Worm (Caenorhabditis elegans) whole organism, L4 larva: ENCODE data around the gene phyh-1.
A peak's percentile ranks its signal among the peaks of the same experiment; 100 is the strongest.

ENCODE experiments used
- D1046.2 ChIP-seq: fragments of 200-800 bp; sonication (Bioruptor generic); IDR thresholded peaks from 2 replicates; pipeline ENCODE4 v1.3.6; 2022; ENCODE audit warnings: missing genetic modification characterization, missing compliant biosample characterization
- F10B5.3 ChIP-seq: sonication (generic microtip); optimal IDR thresholded peaks from 2 replicates; lab custom pipeline; 2016; ENCODE audit warnings: mild to moderate bottlenecking, missing genetic modification characterization, missing compliant biosample characterization
- F26F4.8 ChIP-seq: fragments of 200-800 bp; sonication (Bioruptor generic); conservative IDR thresholded peaks from 2 replicates; pipeline ENCODE4 v1.3.6; 2022; ENCODE audit warnings: missing genetic modification characterization, missing compliant biosample characterization
- F44E2.7 ChIP-seq: fragments of 200-800 bp; sonication (Bioruptor generic); IDR thresholded peaks from 2 replicates; pipeline ENCODE4 v2.1.2; 2022; ENCODE audit warnings: missing genetic modification characterization, missing compliant biosample characterization
- R02D3.7 ChIP-seq: fragments of 150-350 bp; sonication (generic microtip); optimal IDR thresholded peaks from 3 replicates; lab custom pipeline; 2014; ENCODE audit warnings: missing biosample characterization, missing genetic modification characterization
- T26A8.4 ChIP-seq: fragments of 200-800 bp; sonication (Bioruptor generic); IDR thresholded peaks from 2 replicates; pipeline ENCODE4 v1.3.6; 2022; ENCODE audit warnings: missing genetic modification characterization, missing compliant biosample characterization
- Y48G9A.11 ChIP-seq: fragments of 200-800 bp; sonication (Bioruptor generic); IDR thresholded peaks from 2 replicates; pipeline ENCODE4 v1.3.6; 2022; ENCODE audit warnings: missing genetic modification reagents, missing genetic modification characterization, missing compliant biosample characterization
- ZK337.2 ChIP-seq: fragments of 200-800 bp; sonication (Bioruptor generic); IDR thresholded peaks from 2 replicates; pipeline ENCODE4 v1.3.6; 2022; ENCODE audit warnings: missing genetic modification reagents, missing genetic modification characterization, missing compliant biosample characterization
- ZK546.5 ChIP-seq, 2 experiments: sonication (generic microtip); optimal IDR thresholded peaks; 2 replicates each; lab custom pipeline; 2017; ENCODE audit warnings: missing biosample characterization in 2 of 2, missing genetic modification characterization in 2 of 2
- aha-1 ChIP-seq: fragments of 150-350 bp; peaks from one replicate; lab custom pipeline; 2014; ENCODE audit warnings: missing biosample characterization, missing genetic modification characterization
- ama-1 ChIP-seq: fragments of 150-350 bp; optimal IDR thresholded peaks from 2 replicates; lab custom pipeline; 2014; ENCODE audit warnings: inconsistent platforms, mixed read lengths
- arid-1 ChIP-seq: fragments of 200-800 bp; sonication (Bioruptor generic); conservative IDR thresholded peaks from 2 replicates; pipeline ENCODE4 v1.3.6; 2022; ENCODE audit warnings: missing genetic modification reagents, missing genetic modification characterization, missing compliant biosample characterization
- attf-4 ChIP-seq: sonication (generic microtip); optimal IDR thresholded peaks from 3 replicates; lab custom pipeline; 2017; ENCODE audit warnings: missing biosample characterization, missing genetic modification characterization
- ceh-62 ChIP-seq: sonication (generic microtip); optimal IDR thresholded peaks from 2 replicates; lab custom pipeline; 2017; ENCODE audit warnings: missing biosample characterization, missing genetic modification characterization
- ces-1 ChIP-seq: fragments of 150-350 bp; sonication (generic microtip); optimal IDR thresholded peaks from 4 replicates; lab custom pipeline; 2014; ENCODE audit warnings: missing biosample characterization, missing genetic modification reagents, missing genetic modification characterization
- cey-2 ChIP-seq: sonication (generic microtip); optimal IDR thresholded peaks from 3 replicates; lab custom pipeline; 2017; ENCODE audit warnings: missing genetic modification characterization, mild to moderate bottlenecking, missing compliant biosample characterization, antibody characterized with exemption, borderline replicate concordance; ENCODE audit not compliant: insufficient read depth
- daf-19 ChIP-seq: fragments of 200-800 bp; sonication (Bioruptor generic); conservative IDR thresholded peaks from 2 replicates; pipeline ENCODE4 v1.3.6; 2022; ENCODE audit warnings: missing genetic modification characterization, missing compliant biosample characterization
- daf-8 ChIP-seq: fragments of 200-800 bp; sonication (Bioruptor generic); IDR thresholded peaks from 2 replicates; pipeline ENCODE4 v1.3.6; 2022; ENCODE audit warnings: missing genetic modification characterization, missing compliant biosample characterization
- dmd-9 ChIP-seq: fragments of 200-800 bp; sonication (Bioruptor generic); IDR thresholded peaks from 2 replicates; pipeline ENCODE4 v1.3.6; 2022; ENCODE audit warnings: missing genetic modification reagents, missing genetic modification characterization, missing compliant biosample characterization
- dpl-1 ChIP-seq: fragments of 150-350 bp; optimal IDR thresholded peaks from 2 replicates; lab custom pipeline; 2014; ENCODE audit warnings: missing biosample characterization, missing genetic modification reagents, missing genetic modification characterization
- duxl-1 ChIP-seq: sonication (generic microtip); optimal IDR thresholded peaks from 2 replicates; lab custom pipeline; 2016; ENCODE audit warnings: mild to moderate bottlenecking, missing genetic modification characterization, moderate library complexity, missing compliant biosample characterization; ENCODE audit not compliant: poor library complexity
- fkh-10 ChIP-seq: fragments of 150-350 bp; optimal IDR thresholded peaks from 2 replicates; lab custom pipeline; 2014; ENCODE audit warnings: missing biosample characterization, missing genetic modification reagents, missing genetic modification characterization
- gei-8 ChIP-seq: fragments of 200-800 bp; sonication (Bioruptor generic); optimal IDR thresholded peaks from 2 replicates; lab custom pipeline; 2018; ENCODE audit warnings: mild to moderate bottlenecking, missing genetic modification characterization, missing compliant biosample characterization
- hlh-11 ChIP-seq: fragments of 200-800 bp; sonication (Bioruptor generic); optimal IDR thresholded peaks from 2 replicates; lab custom pipeline; 2018; ENCODE audit warnings: mild to moderate bottlenecking, missing genetic modification characterization, missing compliant biosample characterization
- hmg-1.1 ChIP-seq: fragments of 200-800 bp; sonication (Bioruptor generic); IDR thresholded peaks from 2 replicates; pipeline ENCODE4 v1.3.6; 2022; ENCODE audit warnings: missing genetic modification reagents, missing genetic modification characterization, missing compliant biosample characterization
- jun-1 ChIP-seq: fragments of 150-350 bp; optimal IDR thresholded peaks from 2 replicates; lab custom pipeline; 2014; ENCODE audit warnings: missing biosample characterization, missing genetic modification reagents, missing genetic modification characterization
- lim-7 ChIP-seq: fragments of 200-800 bp; sonication (Bioruptor generic); IDR thresholded peaks from 2 replicates; pipeline ENCODE4 v1.3.6; 2022; ENCODE audit warnings: missing genetic modification characterization, missing compliant biosample characterization
- lin-1 ChIP-seq: fragments of 200-800 bp; sonication (Bioruptor generic); IDR thresholded peaks from 2 replicates; pipeline ENCODE4 v1.3.6; 2022; ENCODE audit warnings: missing genetic modification reagents, missing genetic modification characterization, missing compliant biosample characterization
- lin-29 ChIP-seq: fragments of 200-800 bp; sonication (Bioruptor generic); IDR thresholded peaks from 2 replicates; pipeline ENCODE4 v1.3.6; 2022; ENCODE audit warnings: missing genetic modification reagents, missing genetic modification characterization, missing compliant biosample characterization
- lin-38 ChIP-seq: fragments of 200-800 bp; sonication (Bioruptor generic); IDR thresholded peaks from 2 replicates; pipeline ENCODE4 v1.3.6; 2022; ENCODE audit warnings: missing genetic modification reagents, missing genetic modification characterization, missing compliant biosample characterization
- madf-5 ChIP-seq, 2 experiments: fragments of 200-800 bp; sonication (Bioruptor generic); IDR thresholded peaks; 2 replicates each; pipeline ENCODE4 v1.3.6; 2022; ENCODE audit warnings: missing compliant biosample characterization in 2 of 2, missing genetic modification characterization in 2 of 2
- mdl-1 ChIP-seq, 2 experiments: fragments of 150-350 bp in 1 of 2; sonication (generic microtip) in 1 of 2; optimal IDR thresholded peaks; 2 replicates each; lab custom pipeline; 2014 to 2017; ENCODE audit warnings: missing biosample characterization in 2 of 2, missing genetic modification characterization in 2 of 2
- mdt-29 ChIP-seq: fragments of 200-800 bp; sonication (Bioruptor generic); IDR thresholded peaks from 2 replicates; pipeline ENCODE4 v1.3.6; 2022; ENCODE audit warnings: missing genetic modification reagents, missing genetic modification characterization, missing compliant biosample characterization
- mep-1 ChIP-seq: fragments of 150-350 bp; sonication (generic microtip); optimal IDR thresholded peaks from 3 replicates; lab custom pipeline; 2014; ENCODE audit warnings: missing biosample characterization, missing genetic modification characterization
- mes-2 ChIP-seq: sonication (generic microtip); optimal IDR thresholded peaks from 2 replicates; lab custom pipeline; 2016; ENCODE audit warnings: missing genotype, mild to moderate bottlenecking, missing genetic modification characterization, missing compliant biosample characterization; ENCODE audit not compliant: poor library complexity, severe bottlenecking
- mxl-2 ChIP-seq: fragments of 200-800 bp; sonication (Bioruptor generic); conservative IDR thresholded peaks from 2 replicates; pipeline ENCODE4 v1.3.6; 2022; ENCODE audit warnings: missing genetic modification reagents, missing genetic modification characterization, missing compliant biosample characterization
- mxl-3 ChIP-seq: fragments of 200-800 bp; sonication (Bioruptor generic); optimal IDR thresholded peaks from 2 replicates; lab custom pipeline; 2018; ENCODE audit warnings: mild to moderate bottlenecking, missing genetic modification characterization, missing compliant biosample characterization
- nhr-237 ChIP-seq: sonication (generic microtip); optimal IDR thresholded peaks from 2 replicates; lab custom pipeline; 2017; ENCODE audit warnings: missing biosample characterization, missing genetic modification characterization
- nhr-42 ChIP-seq: fragments of 200-800 bp; sonication (Bioruptor generic); IDR thresholded peaks from 2 replicates; pipeline ENCODE4 v1.3.6; 2022; ENCODE audit warnings: missing genetic modification characterization, missing compliant biosample characterization
- nhr-6 ChIP-seq: fragments of 150-350 bp; optimal IDR thresholded peaks from 2 replicates; lab custom pipeline; 2014; ENCODE audit warnings: missing biosample characterization, missing genetic modification characterization
- nhr-76 ChIP-seq: fragments of 150-350 bp; optimal IDR thresholded peaks from 2 replicates; lab custom pipeline; 2014; ENCODE audit warnings: missing biosample characterization, missing genetic modification characterization
- nhr-77 ChIP-seq: fragments of 150-350 bp; optimal IDR thresholded peaks from 2 replicates; lab custom pipeline; 2014; ENCODE audit warnings: missing biosample characterization, missing genetic modification characterization
- rbr-2 ChIP-seq: sonication (generic microtip); optimal IDR thresholded peaks from 2 replicates; lab custom pipeline; 2016; ENCODE audit warnings: missing genotype, missing genetic modification characterization, missing compliant biosample characterization
- snpc-1.2 ChIP-seq: fragments of 200-800 bp; sonication (Bioruptor generic); IDR thresholded peaks from 2 replicates; pipeline ENCODE4 v1.3.6; 2022; ENCODE audit warnings: missing genetic modification reagents, missing genetic modification characterization, missing compliant biosample characterization
- spr-1 ChIP-seq: sonication (generic microtip); optimal IDR thresholded peaks from 2 replicates; lab custom pipeline; 2016; ENCODE audit warnings: mild to moderate bottlenecking, missing genetic modification characterization, missing compliant biosample characterization
- tag-97 ChIP-seq: fragments of 200-800 bp; sonication (Bioruptor generic); IDR thresholded peaks from 2 replicates; pipeline ENCODE4 v1.3.6; 2022; ENCODE audit warnings: missing genetic modification characterization, missing compliant biosample characterization
- vab-7 ChIP-seq: fragments of 200-800 bp; sonication (Bioruptor generic); IDR thresholded peaks from 2 replicates; pipeline ENCODE4 v1.3.6; 2022; ENCODE audit warnings: missing genetic modification reagents, missing genetic modification characterization, missing compliant biosample characterization
- zag-1 ChIP-seq: fragments of 150-350 bp; optimal IDR thresholded peaks from 2 replicates; lab custom pipeline; 2014; ENCODE audit warnings: missing biosample characterization, missing genetic modification characterization
- zfp-2 ChIP-seq: sonication (generic microtip); optimal IDR thresholded peaks from 2 replicates; lab custom pipeline; 2016; ENCODE audit warnings: mild to moderate bottlenecking, missing genetic modification characterization, missing compliant biosample characterization
- zfp-3 ChIP-seq: fragments of 200-800 bp; sonication (Bioruptor generic); conservative IDR thresholded peaks from 2 replicates; pipeline ENCODE4 v1.3.6; 2022; ENCODE audit warnings: missing genetic modification reagents, missing genetic modification characterization, missing compliant biosample characterization
- zip-2 ChIP-seq: fragments of 150-350 bp; optimal IDR thresholded peaks from 2 replicates; lab custom pipeline; 2014; ENCODE audit warnings: missing biosample characterization, missing genetic modification characterization

The phyh-1 gene

ce11 chrIV:17249691-17250181 lies 9.5 kb downstream of the phyh-1 start, which contains the start of gene eelo-2 (continued):
- peak; percentile 14 for TF ChIP-seq ceh-62 (tag; lab: Kevin White, UChicago)
- TF ChIP-seq vab-7 (GFP tag; lab: Robert Waterston, UW) = peak; percentile 87
- TF ChIP-seq mep-1 (tag; lab: Kevin White, UChicago) = peak; percentile 99
- peak in 1 of 2 experiments; percentile 79 for TF ChIP-seq ZK546.5 (tag; optimal IDR thresholded peaks at IDR 0.05; lab: Kevin White, UChicago)
- TF ChIP-seq lin-1 (GFP tag; lab: Robert Waterston, UW) = peak; percentile 97
- peak; percentile 100 for TF ChIP-seq lin-38 (GFP tag; lab: Robert Waterston, UW)
- peak; percentile 99 for TF ChIP-seq aha-1 (tag; lab: Kevin White, UChicago)
- TF ChIP-seq mxl-2 (GFP tag; lab: Robert Waterston, UW) = peak; percentile 86
- TF ChIP-seq F26F4.8 = no peak
- peak; percentile 97 for TF ChIP-seq fkh-10
- TF ChIP-seq Y48G9A.11 (GFP tag; lab: Robert Waterston, UW) = peak; percentile 75
- peak; percentile 97 for TF ChIP-seq arid-1 (GFP tag; lab: Robert Waterston, UW)
- peak; percentile 70; the same call in 1 of the 2 replicates for TF ChIP-seq ZK337.2 (GFP tag; lab: Robert Waterston, UW)
- TF ChIP-seq mdt-29 (GFP tag; lab: Robert Waterston, UW) = peak; percentile 96
- TF ChIP-seq R02D3.7 = no peak
- TF ChIP-seq madf-5 (GFP tag; IDR thresholded peaks at IDR 0.05; lab: Robert Waterston, UW) = peak; percentile 57 to 74; a peak in 2 of 4 replicates
- TF ChIP-seq nhr-6 (tag; lab: Kevin White, UChicago) = peak; percentile 99
- TF ChIP-seq ces-1 (GFP tag; lab: Kevin White, UChicago) = peak; percentile 34
- no peak for TF ChIP-seq tag-97 (GFP tag; lab: Robert Waterston, UW)
- peak; percentile 96 for TF ChIP-seq dmd-9 (GFP tag; lab: Robert Waterston, UW)
- TF ChIP-seq hlh-11 (tag; lab: Kevin White, UChicago) = peak; percentile 97
- peak; percentile 89 for TF ChIP-seq D1046.2
- peak; percentile 85; the same call in 1 of the 2 replicates for TF ChIP-seq daf-19 (GFP tag; lab: Robert Waterston, UW)
- peak; percentile 100 for TF ChIP-seq dpl-1 (GFP tag; lab: Kevin White, UChicago)
- peak; percentile 97 for TF ChIP-seq mes-2 (tag; lab: Kevin White, UChicago)
- peak; percentile 73 for TF ChIP-seq zip-2 (tag; lab: Kevin White, UChicago)
- TF ChIP-seq F44E2.7 (GFP tag; lab: Robert Waterston, UW) = peak; percentile 4; the same call in 1 of the 2 replicates
- TF ChIP-seq mxl-3 (GFP tag; lab: Kevin White, UChicago) = peak; percentile 88
- peak; percentile 54 for TF ChIP-seq nhr-237 (tag; lab: Kevin White, UChicago)
- TF ChIP-seq ama-1 (lab: Kevin White, UChicago) = peak; percentile 62
- TF ChIP-seq snpc-1.2 (GFP tag; lab: Robert Waterston, UW) = peak; percentile 99
- peak; percentile 97 for TF ChIP-seq lin-29 (GFP tag; lab: Robert Waterston, UW)
- TF ChIP-seq jun-1 (tag; lab: Kevin White, UChicago) = peak; percentile 94
- TF ChIP-seq rbr-2 (tag; lab: Kevin White, UChicago) = peak; percentile 98
- TF ChIP-seq zag-1 (tag; lab: Kevin White, UChicago) = peak; percentile 86
- TF ChIP-seq lim-7 (GFP tag; lab: Robert Waterston, UW) = no peak
- TF ChIP-seq zfp-2 = peak; percentile 84
- TF ChIP-seq attf-4 (tag; lab: Kevin White, UChicago) = no peak
- TF ChIP-seq nhr-77 = peak; percentile 98
- TF ChIP-seq zfp-3 (GFP tag; lab: Robert Waterston, UW) = peak; percentile 97
- peak; percentile 75 for TF ChIP-seq nhr-76 (tag; lab: Kevin White, UChicago)
- TF ChIP-seq nhr-42 (GFP tag; lab: Robert Waterston, UW) = peak; percentile 96
- peak; percentile 1 for TF ChIP-seq cey-2 (tag; lab: Kevin White, UChicago)
- peak; percentile 98 for TF ChIP-seq T26A8.4
- TF ChIP-seq spr-1 = peak; percentile 96
- TF ChIP-seq hmg-1.1 (GFP tag; lab: Robert Waterston, UW) = peak; percentile 97
- peak; percentile 96 for TF ChIP-seq duxl-1
- no peak for TF ChIP-seq gei-8
- TF ChIP-seq daf-8 = no peak
- TF ChIP-seq mdl-1 (tag; optimal IDR thresholded peaks at IDR 0.05; lab: Kevin White, UChicago) = peak in 1 of 2 experiments; percentile 79
- TF ChIP-seq F10B5.3 (tag; lab: Kevin White, UChicago) = peak; percentile 93
